Worm (Caenorhabditis elegans) whole organism, mixed stage, embryonic: Measurements from ENCODE around the gene EGAP1.5.
A peak's percentile ranks its signal among the peaks of the same experiment; 100 is the strongest.

Source experiments
- M03D4.4 ChIP-seq: sonication (generic microtip); optimal IDR thresholded peaks from 2 replicates; lab custom pipeline; 2017; ENCODE audit warnings: mild to moderate bottlenecking, missing genetic modification characterization, missing compliant biosample characterization
- blmp-1 ChIP-seq: fragments of 150-350 bp; optimal IDR thresholded peaks from 2 replicates; lab custom pipeline; 2014; ENCODE audit warnings: missing biosample characterization, missing genetic modification characterization
- ceh-39 ChIP-seq: fragments of 150-350 bp; optimal IDR thresholded peaks from 2 replicates; lab custom pipeline; 2014; ENCODE audit warnings: missing biosample characterization, missing genetic modification characterization
- ceh-83 ChIP-seq: fragments of 200-800 bp; sonication (Bioruptor generic); optimal IDR thresholded peaks from 2 replicates; lab custom pipeline; 2018; ENCODE audit warnings: mild to moderate bottlenecking, missing genetic modification characterization, missing compliant biosample characterization
- ces-1 ChIP-seq: fragments of 150-350 bp; optimal IDR thresholded peaks from 2 replicates; lab custom pipeline; 2014; ENCODE audit warnings: missing biosample characterization, missing genetic modification reagents, missing genetic modification characterization
- cnd-1 ChIP-seq: fragments of 200-800 bp; sonication (Bioruptor generic); optimal IDR thresholded peaks from 2 replicates; lab custom pipeline; 2018; ENCODE audit warnings: mild to moderate bottlenecking, missing genetic modification characterization, missing compliant biosample characterization
- drap-1 ChIP-seq: fragments of 200-800 bp; sonication (Bioruptor generic); optimal IDR thresholded peaks from 3 replicates; lab custom pipeline; 2018; ENCODE audit warnings: mild to moderate bottlenecking, missing genetic modification characterization, missing compliant biosample characterization
- elt-1 ChIP-seq: sonication (generic microtip); optimal IDR thresholded peaks from 2 replicates; lab custom pipeline; 2017; ENCODE audit warnings: missing genetic modification characterization, mild to moderate bottlenecking, missing compliant biosample characterization, antibody characterized with exemption, moderate library complexity, borderline replicate concordance; ENCODE audit not compliant: insufficient read depth
- elt-3 ChIP-seq: fragments of 150-350 bp; optimal IDR thresholded peaks from 2 replicates; lab custom pipeline; 2014; ENCODE audit warnings: missing biosample characterization, missing genetic modification characterization
- flh-1 ChIP-seq: fragments of 200-800 bp; sonication (Bioruptor generic); optimal IDR thresholded peaks from 2 replicates; lab custom pipeline; 2018; ENCODE audit warnings: mild to moderate bottlenecking, missing genetic modification characterization, moderate library complexity, missing compliant biosample characterization
- hlh-1 ChIP-seq: fragments of 150-350 bp; optimal IDR thresholded peaks from 2 replicates; lab custom pipeline; 2014; ENCODE audit warnings: missing biosample characterization, missing genetic modification reagents, missing genetic modification characterization
- lin-13 ChIP-seq: fragments of 150-350 bp; optimal IDR thresholded peaks from 2 replicates; lab custom pipeline; 2014; ENCODE audit warnings: missing biosample characterization, missing genetic modification characterization
- lsy-2 ChIP-seq: fragments of 150-350 bp; optimal IDR thresholded peaks from 2 replicates; lab custom pipeline; 2014; ENCODE audit warnings: missing biosample characterization, missing genetic modification characterization
- mab-5 ChIP-seq: fragments of 150-350 bp; optimal IDR thresholded peaks from 2 replicates; lab custom pipeline; 2014; ENCODE audit warnings: missing biosample characterization, missing genetic modification characterization
- nhr-12 ChIP-seq: fragments of 150-350 bp; optimal IDR thresholded peaks from 2 replicates; lab custom pipeline; 2014; ENCODE audit warnings: missing biosample characterization, missing genetic modification characterization
- nhr-2 ChIP-seq: fragments of 150-350 bp; optimal IDR thresholded peaks from 2 replicates; lab custom pipeline; 2014; ENCODE audit warnings: missing biosample characterization, missing genetic modification characterization
- nhr-76 ChIP-seq: sonication (generic microtip); optimal IDR thresholded peaks from 2 replicates; lab custom pipeline; 2017; ENCODE audit warnings: missing biosample characterization, missing genetic modification characterization
- pha-4 ChIP-seq: fragments of 150-350 bp; optimal IDR thresholded peaks from 2 replicates; lab custom pipeline; 2018; ENCODE audit warnings: missing biosample characterization, missing genetic modification reagents, missing genetic modification characterization
- sem-2 ChIP-seq: fragments of 200-800 bp; sonication (Bioruptor generic); optimal IDR thresholded peaks from 2 replicates; lab custom pipeline; 2018; ENCODE audit warnings: mild to moderate bottlenecking, missing genetic modification characterization, missing compliant biosample characterization
- snpc-4 ChIP-seq: fragments of 150-350 bp; optimal IDR thresholded peaks from 2 replicates; lab custom pipeline; 2014; ENCODE audit warnings: missing biosample characterization, missing genetic modification characterization
- sptf-1 ChIP-seq: sonication (generic microtip); optimal IDR thresholded peaks from 2 replicates; lab custom pipeline; 2017; ENCODE audit warnings: mild to moderate bottlenecking, missing genetic modification characterization, moderate library complexity, missing compliant biosample characterization
- unc-120 ChIP-seq: sonication (generic microtip); optimal IDR thresholded peaks from 2 replicates; lab custom pipeline; 2017; ENCODE audit warnings: missing genetic modification characterization, missing compliant biosample characterization; ENCODE audit not compliant: poor library complexity, severe bottlenecking
- unc-39 ChIP-seq: fragments of 150-350 bp; optimal IDR thresholded peaks from 2 replicates; lab custom pipeline; 2014; ENCODE audit warnings: missing biosample characterization, missing genetic modification characterization
- unc-62 ChIP-seq: fragments of 150-350 bp; optimal IDR thresholded peaks from 2 replicates; lab custom pipeline; 2014; ENCODE audit warnings: missing biosample characterization, missing genetic modification reagents, missing genetic modification characterization
- zip-8 ChIP-seq: fragments of 150-350 bp; optimal IDR thresholded peaks from 2 replicates; lab custom pipeline; 2014; ENCODE audit warnings: missing biosample characterization, missing genetic modification characterization
- ztf-11 ChIP-seq: fragments of 150-350 bp; optimal IDR thresholded peaks from 2 replicates; lab custom pipeline; 2014; ENCODE audit warnings: missing biosample characterization, missing genetic modification characterization

The EGAP1.5 gene

DNA sequence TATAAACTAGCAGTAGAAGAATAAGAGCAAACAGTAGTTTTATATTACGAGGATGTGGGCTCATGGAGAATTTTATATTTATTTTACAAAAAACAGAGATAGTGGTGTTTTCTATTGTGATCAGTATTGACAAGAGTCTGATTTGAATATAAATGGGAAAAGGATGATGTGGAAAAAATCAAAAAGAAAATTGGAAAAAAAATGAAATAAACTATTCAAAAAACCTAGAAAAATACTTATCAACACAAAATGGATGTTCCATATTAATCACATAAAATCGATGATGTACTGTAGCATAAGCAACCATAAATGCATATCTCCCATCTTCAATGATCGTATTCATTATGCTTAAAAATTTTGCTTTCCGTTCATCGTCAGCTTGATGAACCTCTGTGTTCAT is 44.6 kb upstream of the EGAP1.5 start, which contains the start of gene C28H8.7:
TSS of gene C28H8.7 (minus strand) at position 101 of the 400 bp plus-strand sequence.
- no peak for TF ChIP-seq nhr-12 (tag; lab: Kevin White, UChicago)
- TF ChIP-seq lsy-2 (tag; lab: Kevin White, UChicago): no peak
- no peak for TF ChIP-seq ceh-39 (tag; lab: Kevin White, UChicago)
- no peak for TF ChIP-seq lin-13

DNA sequence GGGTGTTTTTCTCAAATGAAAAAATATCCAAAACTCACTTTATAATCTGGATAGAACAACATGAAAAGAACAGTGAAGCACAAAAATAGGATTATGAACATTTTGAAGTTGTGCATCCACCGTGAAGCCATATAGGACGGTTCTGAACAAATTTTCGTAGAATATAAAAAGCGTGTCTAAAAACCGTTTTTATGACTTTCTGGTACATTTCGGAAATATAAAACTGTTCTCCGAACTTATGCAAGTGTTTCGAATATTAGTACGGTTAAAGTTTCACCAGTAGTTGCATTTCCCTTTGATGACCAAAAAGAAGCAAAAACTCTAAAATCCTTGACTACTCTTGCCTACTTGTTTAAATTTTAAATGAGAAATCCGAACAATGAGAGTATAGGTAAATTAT is 42.8 kb upstream of the EGAP1.5 start, which contains the start of gene C28H8.8:
TSS of gene C28H8.8 (minus strand) at position 101 of the 400 bp plus-strand sequence.
- TF ChIP-seq unc-120 (no peak), sem-2 (GFP tag; lab: Kevin White, UChicago) (no peak), blmp-1 (tag; lab: Kevin White, UChicago) (no peak), elt-3 (no peak)

DNA sequence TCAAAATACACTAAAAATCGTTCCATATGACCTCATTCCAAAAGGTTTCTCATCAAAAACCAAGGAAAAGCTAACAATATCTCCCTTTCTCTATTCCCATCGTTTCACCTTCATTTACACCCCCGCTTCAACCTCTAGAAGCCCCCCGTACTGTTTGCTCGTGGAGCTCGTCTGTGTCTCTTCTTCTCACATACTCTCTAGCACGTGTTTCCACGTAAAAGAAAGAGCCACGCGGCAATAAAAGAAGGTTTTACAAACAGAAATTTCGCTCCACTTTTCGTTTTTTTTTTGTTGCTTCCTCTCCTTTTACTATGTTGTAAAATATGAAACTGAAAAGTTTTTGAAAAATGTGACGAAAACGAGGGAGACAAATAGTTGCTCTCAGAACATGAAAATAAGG is 38.6 kb upstream of the EGAP1.5 start:
- TF ChIP-seq M03D4.4 (tag; lab: Kevin White, UChicago) (no peak), elt-1 (tag; lab: Kevin White, UChicago) (no peak), hlh-1 (no peak), sem-2 (GFP tag; lab: Kevin White, UChicago) (no peak), unc-39 (tag; lab: Kevin White, UChicago) (no peak), lin-13 (no peak), sptf-1 (tag; lab: Kevin White, UChicago) (no peak), mab-5 (tag; lab: Kevin White, UChicago) (no peak), ceh-83 (GFP tag; lab: Kevin White, UChicago) (no peak), pha-4 (tag; lab: Kevin White, UChicago) (no peak)

DNA sequence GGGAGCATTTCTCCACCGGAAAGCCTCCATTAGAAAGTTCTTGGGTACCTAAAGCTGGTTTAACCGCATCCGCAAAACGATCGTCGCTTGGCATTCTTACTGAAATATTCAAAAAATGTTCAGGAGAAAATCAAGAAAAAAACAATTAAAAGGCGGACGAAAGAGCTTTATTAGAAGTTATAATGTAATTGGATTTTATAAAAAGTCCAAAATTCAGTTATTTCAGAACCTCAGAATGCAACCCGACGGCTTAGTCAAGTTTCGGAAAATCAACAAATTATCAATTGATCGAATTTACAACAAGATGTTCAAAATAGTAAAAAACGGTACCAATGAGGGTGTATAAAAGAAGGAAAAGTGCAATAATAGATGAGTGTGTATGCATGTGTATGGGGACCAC is 35.6 kb upstream of the EGAP1.5 start, which contains the start of gene pxl-1:
TSS of gene pxl-1 (minus strand) at position 101 of the 400 bp plus-strand sequence.
- TF ChIP-seq nhr-76 (tag; lab: Kevin White, UChicago): no peak
- TF ChIP-seq unc-62 (GFP tag; lab: Kevin White, UChicago): no peak
- TF ChIP-seq elt-3: no peak
- no peak for TF ChIP-seq ceh-83 (GFP tag; lab: Kevin White, UChicago)
- no peak for TF ChIP-seq drap-1 (GFP tag; lab: Kevin White, UChicago)
- TF ChIP-seq unc-39 (tag; lab: Kevin White, UChicago): no peak
- TF ChIP-seq sem-2 (GFP tag; lab: Kevin White, UChicago): no peak
- TF ChIP-seq lsy-2 (tag; lab: Kevin White, UChicago): no peak
- TF ChIP-seq zip-8 (tag; lab: Kevin White, UChicago): no peak
- no peak for TF ChIP-seq pha-4 (tag; lab: Kevin White, UChicago)
- TF ChIP-seq ces-1 (GFP tag; lab: Kevin White, UChicago): no peak
- no peak for TF ChIP-seq snpc-4 (tag; lab: Kevin White, UChicago)

DNA sequence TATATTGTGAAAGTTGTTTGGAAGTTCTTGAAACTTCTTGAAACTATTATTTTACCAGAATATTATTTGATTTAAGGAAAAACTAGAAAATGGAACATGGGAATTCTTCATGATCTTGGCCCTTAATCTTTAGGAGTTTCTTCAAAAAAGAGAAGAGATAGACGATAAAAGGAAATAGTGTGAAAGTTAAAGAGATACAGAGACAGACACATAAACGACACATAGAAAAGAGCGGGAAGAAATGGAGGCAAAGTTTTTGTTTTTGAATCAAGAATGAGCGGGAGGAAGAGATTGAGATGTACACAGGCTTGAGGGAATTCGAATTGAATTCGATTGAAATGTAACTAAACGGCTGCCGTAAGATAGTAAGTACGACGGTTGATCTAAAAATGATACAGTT is 34.1 kb upstream of the EGAP1.5 start:
- TF ChIP-seq ces-1 (GFP tag; lab: Kevin White, UChicago) (peak; percentile 27), unc-120 (no peak)

DNA sequence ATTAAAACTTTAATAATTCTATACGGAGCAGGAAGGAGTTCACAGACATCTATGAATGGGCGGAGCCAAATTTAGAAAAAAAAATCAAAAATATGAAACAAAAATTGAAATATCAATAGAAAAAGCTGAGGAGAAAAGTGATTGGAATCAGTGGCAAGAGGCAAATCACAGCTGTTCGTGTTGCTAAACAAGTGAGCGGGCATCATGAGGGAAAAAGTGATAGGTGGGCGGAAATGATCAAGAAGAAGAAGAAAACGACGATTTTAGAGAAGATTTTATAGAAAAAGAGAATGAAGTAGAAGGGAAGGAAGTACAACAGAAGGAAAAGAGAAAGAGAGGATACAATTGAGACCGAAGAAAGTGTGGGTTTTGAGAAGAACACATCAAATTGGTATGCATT is 32.9 kb upstream of the EGAP1.5 start:
- TF ChIP-seq flh-1: no peak
- no peak for TF ChIP-seq blmp-1 (tag; lab: Kevin White, UChicago)
- no peak for TF ChIP-seq elt-3
- no peak for TF ChIP-seq sptf-1 (tag; lab: Kevin White, UChicago)
- TF ChIP-seq unc-120: peak; percentile 67
- peak; percentile 59 for TF ChIP-seq hlh-1
- TF ChIP-seq unc-62 (GFP tag; lab: Kevin White, UChicago): no peak
- no peak for TF ChIP-seq cnd-1 (tag; lab: Kevin White, UChicago)
- TF ChIP-seq elt-1 (tag; lab: Kevin White, UChicago): no peak
- no peak for TF ChIP-seq ztf-11
- no peak for TF ChIP-seq lin-13
- TF ChIP-seq lsy-2 (tag; lab: Kevin White, UChicago): no peak
- TF ChIP-seq ceh-83 (GFP tag; lab: Kevin White, UChicago): no peak
- TF ChIP-seq nhr-2 (tag; lab: Kevin White, UChicago): no peak

DNA sequence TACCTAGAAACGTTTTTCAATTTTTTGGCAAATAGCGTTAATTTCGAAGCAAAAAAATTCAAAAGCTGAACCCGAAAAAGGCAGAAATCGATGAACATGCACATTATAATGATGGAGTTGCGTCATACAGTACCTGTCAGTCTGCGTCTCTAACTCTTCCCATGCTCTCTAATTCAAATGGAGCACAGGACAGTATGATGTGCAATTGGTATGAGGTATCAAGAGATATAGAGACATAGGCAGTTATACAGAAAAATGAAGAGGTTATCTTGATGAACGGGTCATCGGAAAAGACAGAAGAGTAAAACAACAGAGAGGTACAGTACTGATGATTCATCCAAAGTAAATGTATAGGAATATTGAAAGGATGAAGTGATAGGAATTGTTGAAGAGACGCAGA is 30.8 kb upstream of the EGAP1.5 start:
- peak; percentile 96 for TF ChIP-seq ceh-39 (tag; lab: Kevin White, UChicago)
- peak; percentile 92 for TF ChIP-seq zip-8 (tag; lab: Kevin White, UChicago)
- peak; percentile 85 for TF ChIP-seq nhr-2 (tag; lab: Kevin White, UChicago)
- no peak for TF ChIP-seq lsy-2 (tag; lab: Kevin White, UChicago)
